Worm (Caenorhabditis elegans) whole organism, L4 larva: ENCODE data around the gene K03H1.7.

Experiments used
- F49E8.2 ChIP-seq: sonication (generic microtip); optimal IDR thresholded peaks from 2 replicates; lab custom pipeline; 2016; ENCODE audit warnings: missing compliant biosample characterization, mild to moderate bottlenecking, missing genetic modification characterization, borderline replicate concordance
- T26A8.4 ChIP-seq: fragments of 200-800 bp; sonication (Bioruptor generic); IDR thresholded peaks from 2 replicates; pipeline ENCODE4 v1.3.6; 2022; ENCODE audit warnings: missing genetic modification characterization, missing compliant biosample characterization
- ceh-20 ChIP-seq: fragments of 200-800 bp; sonication (Bioruptor generic); IDR thresholded peaks from 2 replicates; pipeline ENCODE4 v1.3.6; 2022; ENCODE audit warnings: missing genetic modification reagents, missing genetic modification characterization, missing compliant biosample characterization
- ces-1 ChIP-seq: fragments of 150-350 bp; sonication (generic microtip); optimal IDR thresholded peaks from 4 replicates; lab custom pipeline; 2014; ENCODE audit warnings: missing biosample characterization, missing genetic modification reagents, missing genetic modification characterization
- fkh-10 ChIP-seq: fragments of 150-350 bp; optimal IDR thresholded peaks from 2 replicates; lab custom pipeline; 2014; ENCODE audit warnings: missing biosample characterization, missing genetic modification reagents, missing genetic modification characterization
- fos-1 ChIP-seq: fragments of 150-350 bp; optimal IDR thresholded peaks from 2 replicates; lab custom pipeline; 2014; ENCODE audit warnings: missing biosample characterization, missing genetic modification characterization
- lin-39 ChIP-seq: fragments of 150-350 bp; optimal IDR thresholded peaks from 2 replicates; lab custom pipeline; 2014; ENCODE audit warnings: missing biosample characterization, missing genetic modification reagents, missing genetic modification characterization
- nhr-25 ChIP-seq: sonication (generic microtip); optimal IDR thresholded peaks from 2 replicates; lab custom pipeline; 2017; ENCODE audit warnings: missing genetic modification characterization, mild to moderate bottlenecking, missing compliant biosample characterization, antibody characterized with exemption, moderate library complexity, borderline replicate concordance; ENCODE audit not compliant: insufficient read depth
- nhr-6 ChIP-seq: fragments of 150-350 bp; optimal IDR thresholded peaks from 2 replicates; lab custom pipeline; 2014; ENCODE audit warnings: missing biosample characterization, missing genetic modification characterization
- pha-4 ChIP-seq, 2 experiments: fragments of 150-350 bp in 1 of 2; fragments of 200-800 bp in 1 of 2; sonication (Bioruptor generic) in 1 of 2; IDR thresholded peaks in 1 of 2; optimal IDR thresholded peaks in 1 of 2; 2 replicates each; pipeline versions ENCODE4 v1.3.6 to Lab custom; 2014 to 2022; ENCODE audit warnings: missing genetic modification characterization in 2 of 2, missing genetic modification reagents in 2 of 2, missing biosample characterization in 1 of 2, missing compliant biosample characterization in 1 of 2
- unc-130 ChIP-seq: sonication (generic microtip); optimal IDR thresholded peaks from 2 replicates; lab custom pipeline; 2016; ENCODE audit warnings: missing genetic modification reagents, missing genetic modification characterization, missing compliant biosample characterization
- unc-62 ChIP-seq, 3 experiments: fragments of 150-350 bp in 1 of 3; sonication (generic microtip); optimal IDR thresholded peaks in 2 of 3; peaks in 1 of 3; 1 replicate in 1 of 3; 2 replicates in 2 of 3; lab custom pipeline; 2014 to 2017; ENCODE audit warnings: missing biosample characterization in 3 of 3, missing genetic modification characterization in 3 of 3, missing genetic modification reagents in 3 of 3, missing genotype in 1 of 3
- ztf-11 ChIP-seq: fragments of 150-350 bp; optimal IDR thresholded peaks from 2 replicates; lab custom pipeline; 2014; ENCODE audit warnings: missing biosample characterization, missing genetic modification characterization

DNA sequence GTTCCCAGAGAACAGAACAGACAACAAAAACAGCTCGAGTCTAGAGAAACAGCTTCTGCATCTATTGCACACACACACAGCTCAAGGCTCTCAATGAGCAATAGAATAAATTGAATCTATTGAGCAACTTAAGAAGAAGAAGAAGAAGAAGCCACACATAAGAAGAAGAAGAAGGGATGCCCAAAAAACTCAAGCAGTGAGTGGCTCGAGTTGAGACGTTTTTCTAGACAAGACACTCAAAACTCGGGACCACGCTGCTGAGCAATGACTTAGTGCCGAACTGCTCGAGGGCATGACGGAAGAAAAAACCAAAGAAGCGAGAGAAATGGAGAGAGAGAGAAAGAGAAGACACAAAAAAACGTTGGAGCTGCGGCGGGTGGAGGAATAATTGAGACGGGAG lies 41.9 kb upstream of the K03H1.7 start:
- TF ChIP-seq ces-1 (GFP tag; lab: Kevin White, UChicago) (peak; percentile 73), fos-1 (tag; lab: Kevin White, UChicago) (no peak), lin-39 (tag; lab: Kevin White, UChicago) (no peak), pha-4 (GFP tag; IDR thresholded peaks at IDR 0.05; lab: Robert Waterston, UW) (no peak), pha-4 (tag; optimal IDR thresholded peaks at IDR 0.05; lab: Kevin White, UChicago) (no peak), unc-62 (GFP tag; optimal IDR thresholded peaks at IDR 0.05 in 1 of 2; lab: Kevin White, UChicago) (peak in 1 of 2 experiments; percentile 95), unc-62 (tag; optimal IDR thresholded peaks at IDR 0.05; lab: Kevin White, UChicago) (no peak), ztf-11 (tag; lab: Kevin White, UChicago) (no peak), fkh-10 (peak; percentile 83), T26A8.4 (GFP tag; lab: Robert Waterston, UW) (no peak), nhr-6 (tag; lab: Kevin White, UChicago) (no peak), ceh-20 (GFP tag; lab: Robert Waterston, UW) (no peak), F49E8.2 (tag; lab: Kevin White, UChicago) (no peak), nhr-25 (tag; lab: Kevin White, UChicago) (no peak), unc-130 (GFP tag; lab: Kevin White, UChicago) (no peak)
